Fruit fly (Drosophila melanogaster) whole organism, embryonic: ENCODE measurements around the gene CG14440.

ENCODE experiments used
- BEAF-32 ChIP-seq: fragments of 200-800 bp; sonication (Bioruptor generic); optimal IDR thresholded peaks from 3 replicates; lab custom pipeline; 2017; ENCODE audit warnings: missing biosample characterization, missing genetic modification characterization, mild to moderate bottlenecking, moderate library complexity, missing genetic modification reagents
- CG10209 ChIP-seq: fragments of 200-800 bp; sonication (Bioruptor generic); optimal IDR thresholded peaks from 3 replicates; lab custom pipeline; 2017; ENCODE audit warnings: missing biosample characterization, mild to moderate bottlenecking, missing genetic modification characterization, missing genetic modification reagents
- CG10366 ChIP-seq: fragments of 200-800 bp; sonication (Bioruptor generic); IDR thresholded peaks from 2 replicates; pipeline ENCODE4 v1.3.6; 2022; ENCODE audit warnings: missing biosample characterization, missing genetic modification characterization
- CG12219 ChIP-seq: fragments of 200-800 bp; sonication (Bioruptor generic); optimal IDR thresholded peaks from 3 replicates; lab custom pipeline; 2018; ENCODE audit warnings: missing biosample characterization, mild to moderate bottlenecking, missing genetic modification characterization
- CG12744 ChIP-seq: fragments of 200-800 bp; sonication (Bioruptor generic); optimal IDR thresholded peaks from 2 replicates; lab custom pipeline; 2016; ENCODE audit warnings: missing biosample characterization, missing genetic modification characterization
- CG13296 ChIP-seq: fragments of 200-800 bp; sonication (Bioruptor generic); optimal IDR thresholded peaks from 3 replicates; lab custom pipeline; 2018; ENCODE audit warnings: missing biosample characterization, mild to moderate bottlenecking, missing genetic modification characterization
- CG13894 ChIP-seq: fragments of 200-800 bp; sonication (Bioruptor generic); optimal IDR thresholded peaks from 3 replicates; lab custom pipeline; 2018; ENCODE audit warnings: missing biosample characterization, mild to moderate bottlenecking, missing genetic modification characterization, moderate library complexity
- CG1603 ChIP-seq: fragments of 200-800 bp; sonication (Bioruptor generic); optimal IDR thresholded peaks from 2 replicates; lab custom pipeline; 2019; ENCODE audit warnings: missing biosample characterization, mild to moderate bottlenecking, missing genetic modification characterization, moderate library complexity
- CG1832 ChIP-seq: fragments of 200-800 bp; sonication (Bioruptor generic); optimal IDR thresholded peaks from 2 replicates; lab custom pipeline; 2017; ENCODE audit warnings: missing biosample characterization, mild to moderate bottlenecking, missing genetic modification characterization, inconsistent platforms
- CG31388 ChIP-seq: fragments of 200-800 bp; sonication (Bioruptor generic); optimal IDR thresholded peaks from 2 replicates; lab custom pipeline; 2016; ENCODE audit warnings: missing biosample characterization, missing genetic modification characterization
- CG3163 ChIP-seq: fragments of 200-800 bp; sonication (Bioruptor generic); optimal IDR thresholded peaks from 3 replicates; lab custom pipeline; 2016; ENCODE audit warnings: missing biosample characterization, missing genetic modification characterization
- CG33213 ChIP-seq: fragments of 200-800 bp; sonication (Bioruptor generic); optimal IDR thresholded peaks from 3 replicates; lab custom pipeline; 2016; ENCODE audit warnings: missing biosample characterization, missing genetic modification characterization
- CG5953 ChIP-seq: fragments of 200-800 bp; sonication (Bioruptor generic); IDR thresholded peaks from 2 replicates; pipeline ENCODE4 v1.3.6; 2022; ENCODE audit warnings: missing biosample characterization, missing genetic modification characterization
- CG6272 ChIP-seq: fragments of 200-800 bp; sonication (Bioruptor generic); IDR thresholded peaks from 2 replicates; pipeline ENCODE4 v1.3.6; 2022; ENCODE audit warnings: missing biosample characterization, missing genetic modification characterization
- HmgD ChIP-seq: fragments of 200-800 bp; sonication (Bioruptor generic); optimal IDR thresholded peaks from 3 replicates; lab custom pipeline; 2016; ENCODE audit warnings: missing biosample characterization, missing genetic modification characterization
- Hr3 ChIP-seq: fragments of 200-800 bp; sonication (Bioruptor generic); optimal IDR thresholded peaks from 3 replicates; lab custom pipeline; 2016; ENCODE audit warnings: missing biosample characterization, missing genetic modification characterization
- Hr39 ChIP-seq: fragments of >200 bp; optimal IDR thresholded peaks from 2 replicates; lab custom pipeline; 2017
- Kr ChIP-seq: fragments of 200-800 bp; sonication (Bioruptor generic); optimal IDR thresholded peaks from 2 replicates; lab custom pipeline; 2017; ENCODE audit warnings: missing biosample characterization, mild to moderate bottlenecking, missing genetic modification characterization
- MBD-R2 ChIP-seq: fragments of 200-800 bp; sonication (Bioruptor generic); IDR thresholded peaks from 2 replicates; pipeline ENCODE4 v1.3.6; 2022; ENCODE audit warnings: missing biosample characterization, missing genetic modification characterization
- Med ChIP-seq: fragments of 200-800 bp; sonication (Bioruptor generic); peaks from one replicate; lab custom pipeline; 2016; ENCODE audit warnings: missing biosample characterization, missing genetic modification characterization, mild to moderate bottlenecking, inconsistent platforms, moderate library complexity
- Mrtf ChIP-seq: fragments of 200-800 bp; sonication (Bioruptor generic); IDR thresholded peaks from 3 replicates; pipeline ENCODE4 v1.3.6; 2022; ENCODE audit warnings: missing biosample characterization, missing genetic modification characterization
- PHDP ChIP-seq: fragments of 200-800 bp; sonication (Bioruptor generic); optimal IDR thresholded peaks from 3 replicates; lab custom pipeline; 2018; ENCODE audit warnings: missing biosample characterization, mild to moderate bottlenecking, missing genetic modification characterization, moderate library complexity
- Rfx ChIP-seq: fragments of 200-800 bp; sonication (Bioruptor generic); IDR thresholded peaks from 2 replicates; pipeline ENCODE4 v1.3.6; 2022; ENCODE audit warnings: missing biosample characterization, missing genetic modification characterization
- Spps ChIP-seq: fragments of 200-800 bp; sonication (Bioruptor generic); optimal IDR thresholded peaks from 2 replicates; lab custom pipeline; 2018; ENCODE audit warnings: missing biosample characterization, mild to moderate bottlenecking, missing genetic modification characterization
- Stat92E ChIP-seq, 3 experiments: fragments of >200 bp in 2 of 3; fragments of 200-800 bp in 1 of 3; sonication (Bioruptor generic) in 1 of 3; optimal IDR thresholded peaks; 2 replicates each; lab custom pipeline; 2017 to 2019; ENCODE audit warnings: missing biosample characterization in 3 of 3, missing genetic modification characterization in 3 of 3, mild to moderate bottlenecking in 1 of 3, moderate library complexity in 1 of 3
- Vsx1 ChIP-seq: fragments of 200-800 bp; sonication (Bioruptor generic); optimal IDR thresholded peaks from 2 replicates; lab custom pipeline; 2017; ENCODE audit warnings: missing biosample characterization, mild to moderate bottlenecking, missing genetic modification characterization, missing genetic modification reagents
- al ChIP-seq: fragments of 200-800 bp; sonication (Bioruptor generic); IDR thresholded peaks from 2 replicates; pipeline ENCODE4 v1.3.6; 2022; ENCODE audit warnings: missing biosample characterization, missing genetic modification characterization
- ase ChIP-seq: fragments of 200-800 bp; sonication (Bioruptor generic); IDR thresholded peaks from 3 replicates; pipeline ENCODE4 v1.3.6; 2022; ENCODE audit warnings: missing biosample characterization, missing genetic modification characterization
- ato ChIP-seq: fragments of 200-800 bp; sonication (Bioruptor generic); IDR thresholded peaks from 2 replicates; pipeline ENCODE4 v1.3.6; 2022; ENCODE audit warnings: missing biosample characterization, missing genetic modification characterization; ENCODE audit not compliant: partially characterized antibody
- cad ChIP-seq: fragments of >200 bp; optimal IDR thresholded peaks from 2 replicates; lab custom pipeline; 2017; ENCODE audit warnings: missing biosample characterization, missing genetic modification characterization
- cwo ChIP-seq: fragments of 200-800 bp; sonication (Bioruptor generic); optimal IDR thresholded peaks from 3 replicates; lab custom pipeline; 2017; ENCODE audit warnings: missing biosample characterization, missing genetic modification characterization, mild to moderate bottlenecking, moderate library complexity, missing genetic modification reagents
- fd102C ChIP-seq: fragments of 200-800 bp; sonication (Bioruptor generic); optimal IDR thresholded peaks from 2 replicates; lab custom pipeline; 2018; ENCODE audit warnings: missing biosample characterization, mild to moderate bottlenecking, missing genetic modification characterization, moderate library complexity
- hth ChIP-seq: fragments of >200 bp; optimal IDR thresholded peaks from 2 replicates; lab custom pipeline; 2017; ENCODE audit warnings: inconsistent platforms
- insv ChIP-seq, 2 experiments: fragments of 200-800 bp; sonication (Bioruptor generic); optimal IDR thresholded peaks; 3 replicates each; lab custom pipeline; 2016 to 2018; ENCODE audit warnings: missing biosample characterization in 2 of 2, missing genetic modification characterization in 2 of 2
- jigr1 ChIP-seq: fragments of 200-800 bp; sonication (Bioruptor generic); IDR thresholded peaks from 3 replicates; pipeline ENCODE4 v1.3.6; 2022; ENCODE audit warnings: missing biosample characterization, missing genetic modification characterization
- klu ChIP-seq: fragments of 200-800 bp; sonication (Bioruptor generic); IDR thresholded peaks from 2 replicates; pipeline ENCODE4 v1.3.6; 2022; ENCODE audit warnings: missing biosample characterization, missing genetic modification characterization
- lbe ChIP-seq: fragments of 200-800 bp; sonication (Bioruptor generic); optimal IDR thresholded peaks from 2 replicates; lab custom pipeline; 2016; ENCODE audit warnings: missing biosample characterization, mild to moderate bottlenecking, missing genetic modification characterization
- mld ChIP-seq: fragments of 200-800 bp; sonication (Bioruptor generic); IDR thresholded peaks from 3 replicates; pipeline ENCODE4 v1.3.6; 2022; ENCODE audit warnings: missing biosample characterization, missing genetic modification characterization; ENCODE audit not compliant: partially characterized antibody
- nerfin-2 ChIP-seq: fragments of 200-800 bp; sonication (Bioruptor generic); IDR thresholded peaks from 2 replicates; pipeline ENCODE4 v1.3.6; 2022; ENCODE audit warnings: missing biosample characterization, missing genetic modification characterization; ENCODE audit not compliant: partially characterized antibody
- oc ChIP-seq: fragments of 200-800 bp; sonication (Bioruptor generic); optimal IDR thresholded peaks from 2 replicates; lab custom pipeline; 2018; ENCODE audit warnings: missing biosample characterization, mild to moderate bottlenecking, missing genetic modification characterization, moderate library complexity
- peb ChIP-seq: fragments of 200-800 bp; sonication (Bioruptor generic); IDR thresholded peaks from 2 replicates; pipeline ENCODE4 v1.3.6; 2022; ENCODE audit warnings: missing biosample characterization, missing genetic modification characterization
- pzg ChIP-seq: fragments of 200-800 bp; sonication (Bioruptor generic); optimal IDR thresholded peaks from 3 replicates; lab custom pipeline; 2018; ENCODE audit warnings: missing biosample characterization, mild to moderate bottlenecking, missing genetic modification characterization, moderate library complexity
- sc ChIP-seq, 3 experiments: fragments of >200 bp in 2 of 3; fragments of 200-800 bp in 1 of 3; sonication (Bioruptor generic) in 1 of 3; optimal IDR thresholded peaks; 2 replicates in 2 of 3; 3 replicates in 1 of 3; lab custom pipeline; 2017; ENCODE audit warnings: mild to moderate bottlenecking in 1 of 3, missing biosample characterization in 1 of 3, missing genetic modification characterization in 1 of 3, missing genetic modification reagents in 1 of 3
- scrt ChIP-seq: fragments of 200-800 bp; sonication (Bioruptor generic); optimal IDR thresholded peaks from 2 replicates; lab custom pipeline; 2018; ENCODE audit warnings: missing biosample characterization, mild to moderate bottlenecking, missing genetic modification characterization, moderate library complexity
- slbo ChIP-seq: fragments of 200-800 bp; sonication (Bioruptor generic); IDR thresholded peaks from 2 replicates; pipeline ENCODE4 v1.3.6; 2022; ENCODE audit warnings: missing biosample characterization, missing genetic modification characterization
- sqz ChIP-seq: fragments of 200-800 bp; sonication (Bioruptor generic); optimal IDR thresholded peaks from 3 replicates; lab custom pipeline; 2018; ENCODE audit warnings: missing biosample characterization, mild to moderate bottlenecking, missing genetic modification characterization
- toy ChIP-seq: fragments of 200-800 bp; sonication (Bioruptor generic); IDR thresholded peaks from 2 replicates; pipeline ENCODE4 v1.3.6; 2022; ENCODE audit warnings: missing biosample characterization, missing genetic modification characterization
- ttk ChIP-seq: fragments of 200-800 bp; sonication (Bioruptor generic); IDR thresholded peaks from 2 replicates; pipeline ENCODE4 v2.1.2; 2022; ENCODE audit warnings: missing biosample characterization, missing genetic modification characterization
- unc-4 ChIP-seq: fragments of 200-800 bp; sonication (Bioruptor generic); IDR thresholded peaks from 2 replicates; pipeline ENCODE4 v1.3.6; 2022; ENCODE audit warnings: missing biosample characterization, missing genetic modification characterization; ENCODE audit not compliant: partially characterized antibody
- wek ChIP-seq: fragments of 200-800 bp; sonication (Bioruptor generic); optimal IDR thresholded peaks from 3 replicates; lab custom pipeline; 2018; ENCODE audit warnings: missing biosample characterization, mild to moderate bottlenecking, missing genetic modification characterization, moderate library complexity

The CG14440 gene

dm6 chrX:6696467-6696866 is 1.9 kb downstream of the CG14440 start (continued):
- TF ChIP-seq pzg (GFP tag; lab: Kevin White, UChicago) (no peak), Kr (no peak), oc (no peak), unc-4 (GFP tag; lab: Robert Waterston, UW) (no peak), mld (no peak), CG13894 (tag; lab: Kevin White, UChicago) (peak; percentile 82), cwo (peak; percentile 64), Stat92E (GFP tag; optimal IDR thresholded peaks at IDR 0.05; lab: Kevin White, UChicago) (no peak), lbe (GFP tag; lab: Kevin White, UChicago) (peak; percentile 7), MBD-R2 (GFP tag; lab: Robert Waterston, UW) (peak; percentile 39; the same call in 1 of the 2 replicates), toy (GFP tag; lab: Robert Waterston, UW) (no peak), hth (lab: Kevin White, UChicago) (no peak), Vsx1 (peak; percentile 39), peb (no peak), BEAF-32 (GFP tag; lab: Kevin White, UChicago) (no peak), Hr3 (GFP tag; lab: Kevin White, UChicago) (peak; percentile 24), wek (no peak), sqz (GFP tag; lab: Kevin White, UChicago) (peak; percentile 43), insv (GFP tag; optimal IDR thresholded peaks at IDR 0.05; lab: Kevin White, UChicago) (peak in 1 of 2 experiments; percentile 31), CG6272 (peak; percentile 38; the same call in 1 of the 2 replicates), Spps (tag; lab: Kevin White, UChicago) (peak; percentile 22), CG33213 (GFP tag; lab: Kevin White, UChicago) (no peak), ato (GFP tag; lab: Robert Waterston, UW) (no peak), ase (GFP tag; lab: Robert Waterston, UW) (peak; percentile 50; the same call in 1 of the 3 replicates), ttk (GFP tag; lab: Robert Waterston, UW) (peak; percentile 47; the same call in 1 of the 2 replicates), fd102C (GFP tag; lab: Kevin White, UChicago) (no peak), CG10209 (GFP tag; lab: Kevin White, UChicago) (peak; percentile 53), CG12219 (GFP tag; lab: Kevin White, UChicago) (peak; percentile 46), nerfin-2 (GFP tag; lab: Robert Waterston, UW) (no peak), Med (GFP tag; lab: Kevin White, UChicago) (peak; percentile 86), PHDP (tag; lab: Kevin White, UChicago) (peak; percentile 79), CG12744 (GFP tag; lab: Kevin White, UChicago) (peak; percentile 54), HmgD (GFP tag; lab: Kevin White, UChicago) (peak; percentile 30), CG13296 (GFP tag; lab: Kevin White, UChicago) (peak; percentile 82), CG1832 (no peak), Mrtf (0 out of 3 replicates have a peak, but pooled peaks have one; percentile 49), sc (optimal IDR thresholded peaks at IDR 0.05; lab: Kevin White, UChicago) (no peak), sc (GFP tag; optimal IDR thresholded peaks at IDR 0.05; lab: Kevin White, UChicago) (no peak), CG3163 (GFP tag; lab: Kevin White, UChicago) (peak; percentile 18), Rfx (GFP tag; lab: Robert Waterston, UW) (peak; percentile 68), CG1603 (tag; lab: Kevin White, UChicago) (no peak), CG31388 (no peak), slbo (peak; percentile 71), al (0 out of 2 replicates have a peak, but pooled peaks have one; percentile 28), klu (GFP tag; lab: Robert Waterston, UW) (no peak), cad (no peak), Hr39 (no peak), jigr1 (GFP tag; lab: Robert Waterston, UW) (0 out of 3 replicates have a peak, but pooled peaks have one; percentile 24), scrt (GFP tag; lab: Kevin White, UChicago) (peak; percentile 79), CG5953 (GFP tag; lab: Robert Waterston, UW) (peak; percentile 42; the same call in 1 of the 2 replicates), CG10366 (GFP tag; lab: Robert Waterston, UW) (peak; percentile 64)
